Worm (Caenorhabditis elegans) whole organism, L3 larva: ENCODE measurements around the gene F53A2.11.

Experiments used
- R02D3.7 ChIP-seq: fragments of 150-350 bp; optimal IDR thresholded peaks from 2 replicates; lab custom pipeline; 2014; ENCODE audit warnings: missing biosample characterization, missing genetic modification characterization
- ama-1 ChIP-seq: fragments of 150-350 bp; optimal IDR thresholded peaks from 2 replicates; lab custom pipeline; 2018
- ceh-82 ChIP-seq: fragments of 150-350 bp; optimal IDR thresholded peaks from 2 replicates; lab custom pipeline; 2014; ENCODE audit warnings: missing biosample characterization, missing genetic modification characterization
- daf-12 ChIP-seq: fragments of 150-350 bp; optimal IDR thresholded peaks from 2 replicates; lab custom pipeline; 2014; ENCODE audit warnings: missing biosample characterization, missing genetic modification reagents, missing genetic modification characterization
- egl-5 ChIP-seq: fragments of 150-350 bp; optimal IDR thresholded peaks from 2 replicates; lab custom pipeline; 2017; ENCODE audit warnings: missing biosample characterization, missing genetic modification reagents, missing genetic modification characterization, inconsistent platforms
- elt-2 ChIP-seq: sonication (generic microtip); optimal IDR thresholded peaks from 2 replicates; lab custom pipeline; 2016; ENCODE audit warnings: missing genetic modification reagents, mild to moderate bottlenecking, missing genetic modification characterization, missing compliant biosample characterization
- eor-1 ChIP-seq, 2 experiments: fragments of 150-350 bp; optimal IDR thresholded peaks; 2 replicates each; lab custom pipeline; 2014 to 2018; ENCODE audit warnings: missing biosample characterization in 2 of 2, missing genetic modification characterization in 2 of 2
- fkh-10 ChIP-seq: sonication (generic microtip); optimal IDR thresholded peaks from 2 replicates; lab custom pipeline; 2017; ENCODE audit warnings: missing biosample characterization, missing genetic modification reagents, missing genetic modification characterization
- fkh-2 ChIP-seq: fragments of 150-350 bp; optimal IDR thresholded peaks from 2 replicates; lab custom pipeline; 2014; ENCODE audit warnings: missing biosample characterization, missing genetic modification reagents, missing genetic modification characterization
- fos-1 ChIP-seq: fragments of 150-350 bp; optimal IDR thresholded peaks from 2 replicates; lab custom pipeline; 2014; ENCODE audit warnings: missing biosample characterization, missing genetic modification characterization
- jun-1 ChIP-seq: fragments of 150-350 bp; optimal IDR thresholded peaks from 2 replicates; lab custom pipeline; 2014; ENCODE audit warnings: missing biosample characterization, missing genetic modification reagents, missing genetic modification characterization
- lin-39 ChIP-seq: fragments of 150-350 bp; optimal IDR thresholded peaks from 2 replicates; lab custom pipeline; 2018; ENCODE audit warnings: missing biosample characterization, missing genetic modification reagents, missing genetic modification characterization
- mml-1 ChIP-seq: fragments of 150-350 bp; sonication (generic microtip); optimal IDR thresholded peaks from 3 replicates; lab custom pipeline; 2014; ENCODE audit warnings: missing biosample characterization, missing genetic modification characterization
- nfya-1 ChIP-seq: sonication (generic microtip); optimal IDR thresholded peaks from 2 replicates; lab custom pipeline; 2017; ENCODE audit warnings: missing genetic modification characterization, mild to moderate bottlenecking, missing compliant biosample characterization, antibody characterized with exemption, moderate library complexity; ENCODE audit not compliant: insufficient read depth
- nhr-11 ChIP-seq: fragments of 150-350 bp; optimal IDR thresholded peaks from 2 replicates; lab custom pipeline; 2014; ENCODE audit warnings: missing biosample characterization, missing genetic modification characterization
- nhr-12 ChIP-seq: fragments of 150-350 bp; optimal IDR thresholded peaks from 2 replicates; lab custom pipeline; 2014; ENCODE audit warnings: missing biosample characterization, missing genetic modification characterization
- nhr-23 ChIP-seq: fragments of 150-350 bp; optimal IDR thresholded peaks from 2 replicates; lab custom pipeline; 2014; ENCODE audit warnings: missing biosample characterization, missing genetic modification reagents, missing genetic modification characterization
- nhr-237 ChIP-seq: fragments of 150-350 bp; optimal IDR thresholded peaks from 2 replicates; lab custom pipeline; 2014; ENCODE audit warnings: missing biosample characterization, missing genetic modification characterization
- nhr-25 ChIP-seq: sonication (generic microtip); optimal IDR thresholded peaks from 2 replicates; lab custom pipeline; 2017; ENCODE audit warnings: missing biosample characterization, missing genetic modification characterization
- nhr-28 ChIP-seq: fragments of 150-350 bp; optimal IDR thresholded peaks from 2 replicates; lab custom pipeline; 2014; ENCODE audit warnings: missing biosample characterization, missing genetic modification characterization
- nhr-43 ChIP-seq: sonication (generic microtip); optimal IDR thresholded peaks from 2 replicates; lab custom pipeline; 2016; ENCODE audit warnings: mild to moderate bottlenecking, missing genetic modification characterization, missing compliant biosample characterization; ENCODE audit not compliant: poor library complexity, severe bottlenecking
- nhr-67 ChIP-seq: fragments of 150-350 bp; optimal IDR thresholded peaks from 2 replicates; lab custom pipeline; 2014; ENCODE audit warnings: missing biosample characterization, missing genetic modification characterization
- nhr-76 ChIP-seq: fragments of 150-350 bp; sonication (generic microtip); optimal IDR thresholded peaks from 5 replicates; lab custom pipeline; 2014; ENCODE audit warnings: missing biosample characterization, missing genetic modification characterization
- nhr-77 ChIP-seq: fragments of 150-350 bp; optimal IDR thresholded peaks from 2 replicates; lab custom pipeline; 2014; ENCODE audit warnings: missing biosample characterization, missing genetic modification characterization
- pha-4 ChIP-seq: fragments of 150-350 bp; optimal IDR thresholded peaks from 2 replicates; lab custom pipeline; 2014; ENCODE audit warnings: missing biosample characterization, missing genetic modification reagents, missing genetic modification characterization
- pqm-1 ChIP-seq: fragments of 150-350 bp; optimal IDR thresholded peaks from 2 replicates; lab custom pipeline; 2017; ENCODE audit warnings: missing biosample characterization, missing genetic modification characterization, inconsistent platforms
- sea-2 ChIP-seq: fragments of 150-350 bp; sonication (generic microtip); optimal IDR thresholded peaks from 4 replicates; lab custom pipeline; 2014; ENCODE audit warnings: missing biosample characterization, missing genetic modification reagents, missing genetic modification characterization
- skn-1 ChIP-seq: fragments of 150-350 bp; optimal IDR thresholded peaks from 2 replicates; lab custom pipeline; 2014; ENCODE audit warnings: missing biosample characterization, missing genetic modification characterization
- snpc-4 ChIP-seq: fragments of 150-350 bp; optimal IDR thresholded peaks from 2 replicates; lab custom pipeline; 2014; ENCODE audit warnings: missing biosample characterization, missing genetic modification characterization
- tbx-2 ChIP-seq: sonication (generic microtip); optimal IDR thresholded peaks from 2 replicates; lab custom pipeline; 2016; ENCODE audit warnings: mild to moderate bottlenecking, missing genetic modification characterization, missing compliant biosample characterization
- unc-39 ChIP-seq: sonication (generic microtip); optimal IDR thresholded peaks from 4 replicates; lab custom pipeline; 2017; ENCODE audit warnings: missing biosample characterization, missing genetic modification characterization
- unc-62 ChIP-seq: fragments of 150-350 bp; sonication (generic microtip); optimal IDR thresholded peaks from 4 replicates; lab custom pipeline; 2014; ENCODE audit warnings: missing biosample characterization, missing genetic modification reagents, missing genetic modification characterization
- ztf-11 ChIP-seq: fragments of 150-350 bp; optimal IDR thresholded peaks from 2 replicates; lab custom pipeline; 2014; ENCODE audit warnings: missing biosample characterization, missing genetic modification characterization
- ztf-4 ChIP-seq: fragments of 150-350 bp; optimal IDR thresholded peaks from 2 replicates; lab custom pipeline; 2014; ENCODE audit warnings: missing biosample characterization, missing genetic modification characterization

Gene F53A2.11

ce11 chrIII:13333754-13334153 is 11.3 kb upstream of the F53A2.11 start, which contains the start of gene sdz-20:
TSS of gene sdz-20 (plus strand) at chrIII:13334054.
- TF ChIP-seq nhr-77 (no peak), nhr-43 (tag; lab: Kevin White, UChicago) (no peak), nhr-11 (tag; lab: Kevin White, UChicago) (no peak), elt-2 (tag; lab: Kevin White, UChicago) (no peak), snpc-4 (tag; lab: Kevin White, UChicago) (no peak), ztf-11 (tag; lab: Kevin White, UChicago) (no peak), nhr-12 (tag; lab: Kevin White, UChicago) (no peak), mml-1 (tag; lab: Kevin White, UChicago) (no peak), nhr-28 (tag; lab: Kevin White, UChicago) (no peak), nhr-237 (tag; lab: Kevin White, UChicago) (no peak), unc-62 (GFP tag; lab: Kevin White, UChicago) (no peak), pqm-1 (tag; lab: Kevin White, UChicago) (no peak), lin-39 (no peak), tbx-2 (tag; lab: Kevin White, UChicago) (no peak), nhr-76 (tag; lab: Kevin White, UChicago) (no peak), daf-12 (tag; lab: Kevin White, UChicago) (no peak), fos-1 (tag; lab: Kevin White, UChicago) (no peak), fkh-10 (GFP tag; lab: Kevin White, UChicago) (no peak), ama-1 (lab: Kevin White, UChicago) (no peak), jun-1 (tag; lab: Kevin White, UChicago) (no peak)
- TF ChIP-seq, all 47 proteins: peak for 0

ce11 chrIII:13328911-13329310 is 6.4 kb upstream of the F53A2.11 start:
- no peak for TF ChIP-seq nhr-12 (tag; lab: Kevin White, UChicago)
- TF ChIP-seq nhr-28 (tag; lab: Kevin White, UChicago): no peak
- TF ChIP-seq ceh-82: no peak
- no peak for TF ChIP-seq ama-1 (lab: Kevin White, UChicago)
- no peak for TF ChIP-seq unc-62 (GFP tag; lab: Kevin White, UChicago)
- no peak for TF ChIP-seq nfya-1 (tag; lab: Kevin White, UChicago)

- TF ChIP-seq skn-1 (tag; lab: Kevin White, UChicago): no peak
- TF ChIP-seq nhr-43 (tag; lab: Kevin White, UChicago): no peak
- TF ChIP-seq pha-4 (tag; lab: Kevin White, UChicago): no peak
- TF ChIP-seq nhr-67 (tag; lab: Kevin White, UChicago): no peak
- no peak for TF ChIP-seq ztf-4 (tag; lab: Kevin White, UChicago)
- TF ChIP-seq nhr-28 (tag; lab: Kevin White, UChicago): no peak
- no peak for TF ChIP-seq lin-39
- no peak for TF ChIP-seq eor-1 (tag; optimal IDR thresholded peaks at IDR 0.05; lab: Kevin White, UChicago)
- TF ChIP-seq R02D3.7 (tag; lab: Kevin White, UChicago): no peak
- TF ChIP-seq fos-1 (tag; lab: Kevin White, UChicago): no peak
- TF ChIP-seq sea-2 (GFP tag; lab: Kevin White, UChicago): no peak
These were observed 2.3 kb upstream of the F53A2.11 start, which contains the start of gene F53A2.1 for ce11 chrIII:13324739-13325138. TSS of gene F53A2.1 (minus strand) at chrIII:13324839.

ce11 chrIII:13317383-13317911 is 5.0 kb downstream of the F53A2.11 start:
- TF ChIP-seq fkh-2 (tag; lab: Kevin White, UChicago) (no peak), nfya-1 (tag; lab: Kevin White, UChicago) (peak; percentile 58)

ce11 chrIII:13316935-13317334 is 5.5 kb downstream of the F53A2.11 start:
- TF ChIP-seq ztf-11 (tag; lab: Kevin White, UChicago): no peak
- no peak for TF ChIP-seq ceh-82
- TF ChIP-seq skn-1 (tag; lab: Kevin White, UChicago): no peak
- TF ChIP-seq nfya-1 (tag; lab: Kevin White, UChicago): no peak
- TF ChIP-seq sea-2 (GFP tag; lab: Kevin White, UChicago): no peak
- no peak for TF ChIP-seq unc-62 (GFP tag; lab: Kevin White, UChicago)
- TF ChIP-seq nhr-28 (tag; lab: Kevin White, UChicago): no peak
- no peak for TF ChIP-seq fkh-10 (GFP tag; lab: Kevin White, UChicago)
- no peak for TF ChIP-seq nhr-25 (tag; lab: Kevin White, UChicago)
- no peak for TF ChIP-seq pqm-1 (tag; lab: Kevin White, UChicago)
- no peak for TF ChIP-seq nhr-77
- no peak for TF ChIP-seq nhr-23 (tag; lab: Kevin White, UChicago)
- TF ChIP-seq unc-39 (tag; lab: Kevin White, UChicago): no peak
- no peak for TF ChIP-seq mml-1 (tag; lab: Kevin White, UChicago)
- TF ChIP-seq fos-1 (tag; lab: Kevin White, UChicago): no peak
- no peak for TF ChIP-seq nhr-76 (tag; lab: Kevin White, UChicago)
- no peak for TF ChIP-seq egl-5 (tag; lab: Kevin White, UChicago)
- TF ChIP-seq, all 47 proteins: peak for 0
